Worm (Caenorhabditis elegans) whole organism, early embryonic: ENCODE data around the gene srv-34.
"Not testable (repeated sequence)": the region's sequence is repeated elsewhere in the genome, so short reads cannot be mapped to it uniquely, and the experiment has no call there.

Experiments
- B0310.2 ChIP-seq: sonication (generic microtip); optimal IDR thresholded peaks from 2 replicates; lab custom pipeline; 2016; ENCODE audit warnings: mild to moderate bottlenecking, missing genetic modification characterization, missing compliant biosample characterization
- F13C5.2 ChIP-seq: sonication (generic microtip); optimal IDR thresholded peaks from 2 replicates; lab custom pipeline; 2017; ENCODE audit warnings: mild to moderate bottlenecking, missing genetic modification characterization, inconsistent platforms, missing compliant biosample characterization
- aly-1 ChIP-seq: sonication (generic microtip); optimal IDR thresholded peaks from 2 replicates; lab custom pipeline; 2016; ENCODE audit warnings: missing genetic modification characterization, missing compliant biosample characterization
- ama-1 ChIP-seq: fragments of 150-350 bp; optimal IDR thresholded peaks from 2 replicates; lab custom pipeline; 2014
- ceh-13 ChIP-seq: fragments of 200-800 bp; sonication (Bioruptor generic); optimal IDR thresholded peaks from 2 replicates; lab custom pipeline; 2018; ENCODE audit warnings: mild to moderate bottlenecking, missing genetic modification characterization, missing compliant biosample characterization
- ceh-36 ChIP-seq: sonication (generic microtip); optimal IDR thresholded peaks from 2 replicates; lab custom pipeline; 2016; ENCODE audit warnings: missing genetic modification characterization, inconsistent platforms, missing compliant biosample characterization
- ets-7 ChIP-seq: sonication (generic microtip); optimal IDR thresholded peaks from 2 replicates; lab custom pipeline; 2016; ENCODE audit warnings: missing genotype, missing genetic modification characterization, missing compliant biosample characterization
- flt-1 ChIP-seq: fragments of 200-800 bp; sonication (Bioruptor generic); IDR thresholded peaks from 2 replicates; pipeline ENCODE4 v1.3.6; 2022; ENCODE audit warnings: missing genetic modification characterization, missing compliant biosample characterization
- hmbx-1 ChIP-seq: sonication (generic microtip); optimal IDR thresholded peaks from 2 replicates; lab custom pipeline; 2016; ENCODE audit warnings: mild to moderate bottlenecking, missing genetic modification characterization, missing compliant biosample characterization
- hmg-4 ChIP-seq: fragments of 200-800 bp; sonication (Bioruptor generic); optimal IDR thresholded peaks from 2 replicates; lab custom pipeline; 2018; ENCODE audit warnings: mild to moderate bottlenecking, missing genetic modification characterization, missing compliant biosample characterization
- hnd-1 ChIP-seq: sonication (generic microtip); optimal IDR thresholded peaks from 2 replicates; lab custom pipeline; 2016; ENCODE audit warnings: missing genetic modification characterization, missing compliant biosample characterization
- pes-1 ChIP-seq: fragments of 200-800 bp; sonication (Bioruptor generic); IDR thresholded peaks from 2 replicates; pipeline ENCODE4 v1.3.6; 2022; ENCODE audit warnings: missing genetic modification reagents, missing genetic modification characterization, missing compliant biosample characterization
- scrt-1 ChIP-seq: fragments of 200-800 bp; sonication (Bioruptor generic); IDR thresholded peaks from 2 replicates; pipeline ENCODE4 v1.3.6; 2022; ENCODE audit warnings: missing genetic modification characterization, missing compliant biosample characterization
- sea-1 ChIP-seq: fragments of 200-800 bp; sonication (Bioruptor generic); conservative IDR thresholded peaks from 2 replicates; pipeline ENCODE4 v1.3.6; 2022; ENCODE audit warnings: missing genetic modification characterization, missing compliant biosample characterization
- tbx-11 ChIP-seq: fragments of 200-800 bp; sonication (Bioruptor generic); IDR thresholded peaks from 2 replicates; pipeline ENCODE4 v1.3.6; 2022; ENCODE audit warnings: missing genetic modification characterization, missing compliant biosample characterization
- tbx-37 ChIP-seq: fragments of 200-800 bp; sonication (Bioruptor generic); conservative IDR thresholded peaks from 2 replicates; pipeline ENCODE4 v1.3.6; 2022; ENCODE audit warnings: missing genetic modification reagents, missing genetic modification characterization, missing compliant biosample characterization
- tra-4 ChIP-seq: sonication (generic microtip); optimal IDR thresholded peaks from 2 replicates; lab custom pipeline; 2017; ENCODE audit warnings: missing genetic modification characterization, missing compliant biosample characterization

The srv-34 gene

DNA sequence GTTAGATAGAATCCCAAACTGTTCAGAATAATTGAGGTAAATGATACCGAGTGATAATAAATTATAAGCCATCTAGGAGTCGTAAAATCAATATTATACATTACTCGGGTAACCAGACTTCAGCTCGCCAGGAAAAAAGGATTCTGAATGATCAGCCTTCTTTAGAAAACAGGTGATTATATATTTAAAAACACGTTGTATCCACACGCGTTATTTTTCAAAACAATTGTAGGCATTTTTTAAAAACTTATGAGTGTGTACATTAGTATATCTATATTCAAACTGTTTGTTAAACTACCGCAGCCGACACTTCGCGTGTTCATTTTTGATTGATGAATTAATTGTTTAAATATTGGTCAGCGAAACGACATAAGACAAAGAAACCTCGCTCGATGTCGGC lies 13.7 kb upstream of the srv-34 start, which contains the start of gene sri-65:
sri-65 (minus strand) TSS at position 101 of the 400 bp plus-strand sequence.
- TF ChIP-seq tbx-11 (GFP tag; lab: Robert Waterston, UW) (no peak), ceh-13 (GFP tag; lab: Kevin White, UChicago) (no peak), pes-1 (GFP tag; lab: Robert Waterston, UW) (no peak), aly-1 (tag; lab: Kevin White, UChicago) (no peak), scrt-1 (GFP tag; lab: Robert Waterston, UW) (no peak), hmbx-1 (no peak), tra-4 (tag; lab: Kevin White, UChicago) (no peak), F13C5.2 (tag; lab: Kevin White, UChicago) (no peak)

DNA sequence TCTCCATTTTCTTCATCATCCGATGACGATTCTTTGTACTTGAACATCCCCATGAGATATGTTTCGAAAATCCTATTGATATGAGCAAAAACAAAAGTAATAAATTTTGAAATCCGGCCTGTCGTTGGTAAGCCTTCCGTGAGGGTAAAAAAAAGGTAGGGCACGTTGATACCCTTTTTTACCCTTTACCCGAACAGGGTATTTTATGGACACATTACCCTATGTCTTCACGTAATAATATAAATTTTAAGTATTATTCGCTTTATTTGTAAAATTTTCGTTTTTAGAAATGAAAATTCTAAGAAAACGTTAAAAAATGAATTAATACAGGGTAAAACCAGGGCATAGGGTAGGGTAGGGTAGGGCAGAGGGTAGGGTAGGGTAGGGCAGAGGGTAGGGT lies 9.2 kb upstream of the srv-34 start, which contains the start of gene F13A7.7:
F13A7.7 (minus strand) TSS at position 101 of the 400 bp plus-strand sequence.
- TF ChIP-seq ceh-13 (GFP tag; lab: Kevin White, UChicago); pes-1 (GFP tag; lab: Robert Waterston, UW); aly-1 (tag; lab: Kevin White, UChicago): not testable (repeated sequence)

DNA sequence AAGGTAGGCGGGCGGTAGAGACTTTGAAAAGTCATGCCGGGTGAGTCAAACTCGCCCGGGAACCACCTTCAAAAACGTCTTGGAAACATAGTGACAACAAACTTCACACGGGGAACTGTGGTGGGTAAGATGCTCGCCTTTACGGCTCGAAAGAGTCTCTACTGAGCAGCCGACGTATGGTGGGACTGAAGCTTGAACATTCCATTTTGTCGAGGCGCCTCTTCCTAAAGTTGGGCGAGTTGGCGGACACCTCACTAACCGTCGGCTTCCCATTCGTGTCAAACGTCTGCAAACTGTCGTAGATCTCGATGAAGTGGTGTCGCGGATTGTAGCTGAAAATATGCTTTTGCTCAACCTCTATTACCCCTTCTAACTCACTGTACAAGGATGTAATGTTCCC lies 8.4 kb upstream of the srv-34 start:
- TF ChIP-seq flt-1 (GFP tag; lab: Robert Waterston, UW) = no peak
- TF ChIP-seq sea-1 (GFP tag; lab: Robert Waterston, UW) = no peak
- no peak for TF ChIP-seq pes-1 (GFP tag; lab: Robert Waterston, UW)
- no peak for TF ChIP-seq ama-1 (lab: Kevin White, UChicago)
- TF ChIP-seq F13C5.2 (tag; lab: Kevin White, UChicago) = no peak
- TF ChIP-seq ceh-36 (tag; lab: Kevin White, UChicago) = no peak
- no peak for TF ChIP-seq ets-7 (tag; lab: Kevin White, UChicago)
- no peak for TF ChIP-seq hnd-1 (tag; lab: Kevin White, UChicago)
- TF ChIP-seq tbx-11 (GFP tag; lab: Robert Waterston, UW) = no peak
- no peak for TF ChIP-seq ceh-13 (GFP tag; lab: Kevin White, UChicago)
- TF ChIP-seq B0310.2 = no peak
- no peak for TF ChIP-seq tra-4 (tag; lab: Kevin White, UChicago)

DNA sequence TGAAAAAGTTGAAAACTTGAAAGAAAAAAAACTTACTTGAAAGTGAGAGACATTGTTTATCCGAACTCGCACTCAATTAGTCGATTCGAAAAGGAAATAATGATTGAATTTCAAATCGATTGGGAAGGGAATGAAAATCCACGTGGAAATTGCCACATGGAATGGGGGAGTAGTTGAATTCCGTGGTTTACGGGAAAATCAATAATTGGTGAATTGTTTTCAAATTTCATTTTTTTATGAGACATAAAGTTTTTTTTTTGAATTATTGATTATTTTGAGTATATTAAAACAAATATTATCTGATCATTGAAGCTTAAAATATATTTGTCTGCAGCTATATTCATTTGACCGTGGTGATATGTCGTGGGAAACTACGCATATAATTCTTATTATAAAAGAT lies 3.3 kb upstream of the srv-34 start, which contains the start of gene F13A7.1:
F13A7.1 (minus strand) TSS at position 101 of the 400 bp plus-strand sequence.
- TF ChIP-seq F13C5.2 (tag; lab: Kevin White, UChicago) = no peak
- TF ChIP-seq pes-1 (GFP tag; lab: Robert Waterston, UW) = no peak
- no peak for TF ChIP-seq aly-1 (tag; lab: Kevin White, UChicago)
- TF ChIP-seq tbx-11 (GFP tag; lab: Robert Waterston, UW) = no peak
- no peak for TF ChIP-seq flt-1 (GFP tag; lab: Robert Waterston, UW)
- no peak for TF ChIP-seq ets-7 (tag; lab: Kevin White, UChicago)
- TF ChIP-seq scrt-1 (GFP tag; lab: Robert Waterston, UW) = no peak
- no peak for TF ChIP-seq sea-1 (GFP tag; lab: Robert Waterston, UW)
- no peak for TF ChIP-seq ama-1 (lab: Kevin White, UChicago)
- TF ChIP-seq B0310.2 = no peak
- TF ChIP-seq hnd-1 (tag; lab: Kevin White, UChicago) = no peak
- no peak for TF ChIP-seq tra-4 (tag; lab: Kevin White, UChicago)
- no peak for TF ChIP-seq hmg-4 (GFP tag; lab: Kevin White, UChicago)
- no peak for TF ChIP-seq ceh-36 (tag; lab: Kevin White, UChicago)
- TF ChIP-seq hmbx-1 = no peak
- no peak for TF ChIP-seq ceh-13 (GFP tag; lab: Kevin White, UChicago)
- TF ChIP-seq tbx-37 = no peak

DNA sequence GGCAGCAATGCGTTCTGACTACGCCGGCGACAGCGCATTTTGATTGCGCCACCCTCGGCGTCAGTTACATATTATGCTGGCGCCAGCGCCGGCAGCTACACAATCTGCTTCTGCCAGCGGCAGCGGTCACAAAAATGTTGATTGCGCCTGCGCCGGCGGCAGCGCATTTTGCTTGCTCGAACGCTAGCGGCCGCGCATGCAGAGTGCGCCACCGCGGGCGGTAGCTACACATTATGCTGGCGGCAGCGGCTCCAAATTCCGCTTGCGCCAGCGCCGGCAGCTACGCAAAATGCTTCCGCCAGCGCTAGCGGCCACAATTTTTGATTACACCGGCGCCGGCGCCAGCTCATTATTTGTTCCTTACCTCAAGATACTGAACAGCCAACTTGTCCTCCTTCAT lies 2.6 kb upstream of the srv-34 start:
- TF ChIP-seq tbx-37 (no peak), ama-1 (lab: Kevin White, UChicago) (no peak), flt-1 (GFP tag; lab: Robert Waterston, UW) (no peak), hmbx-1 (no peak), B0310.2 (no peak), hnd-1 (tag; lab: Kevin White, UChicago) (no peak), F13C5.2 (tag; lab: Kevin White, UChicago) (no peak), sea-1 (GFP tag; lab: Robert Waterston, UW) (no peak), ets-7 (tag; lab: Kevin White, UChicago) (no peak), ceh-36 (tag; lab: Kevin White, UChicago) (no peak), aly-1 (tag; lab: Kevin White, UChicago) (no peak), pes-1 (GFP tag; lab: Robert Waterston, UW) (no peak), tra-4 (tag; lab: Kevin White, UChicago) (no peak)

DNA sequence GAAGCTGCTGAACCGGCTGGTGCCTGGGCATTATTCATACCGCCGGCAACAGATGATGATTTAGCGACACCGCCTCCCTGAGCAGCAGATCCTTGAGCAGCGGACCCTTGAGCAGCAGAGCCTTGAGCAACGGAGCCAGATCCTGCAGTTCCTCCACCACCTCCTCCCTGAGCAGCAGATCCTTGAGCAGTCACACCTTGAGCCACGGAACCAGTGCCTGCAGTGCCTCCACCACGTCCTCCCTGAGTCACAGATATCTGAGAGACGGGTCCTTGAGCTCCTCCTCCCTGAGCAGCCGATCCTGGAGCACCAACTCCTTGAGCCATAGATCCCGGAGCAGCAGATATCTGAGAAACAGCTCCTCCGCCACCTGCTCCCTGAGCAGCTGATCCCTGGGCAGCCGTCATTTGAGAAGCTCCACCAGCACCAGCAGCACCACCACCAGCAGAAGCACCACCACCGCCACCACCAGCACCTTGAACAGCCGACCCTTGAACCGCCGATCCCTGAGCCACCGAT lies 1.9 kb upstream of the srv-34 start:
- TF ChIP-seq tbx-11 (GFP tag; lab: Robert Waterston, UW) = no peak
- TF ChIP-seq scrt-1 (GFP tag; lab: Robert Waterston, UW) = no peak
- TF ChIP-seq ets-7 (tag; lab: Kevin White, UChicago) = no peak
- no peak for TF ChIP-seq F13C5.2 (tag; lab: Kevin White, UChicago)
- no peak for TF ChIP-seq pes-1 (GFP tag; lab: Robert Waterston, UW)
- TF ChIP-seq hmg-4 (GFP tag; lab: Kevin White, UChicago) = no peak
- no peak for TF ChIP-seq tra-4 (tag; lab: Kevin White, UChicago)
- no peak for TF ChIP-seq flt-1 (GFP tag; lab: Robert Waterston, UW)
- no peak for TF ChIP-seq aly-1 (tag; lab: Kevin White, UChicago)
- no peak for TF ChIP-seq ceh-13 (GFP tag; lab: Kevin White, UChicago)

DNA sequence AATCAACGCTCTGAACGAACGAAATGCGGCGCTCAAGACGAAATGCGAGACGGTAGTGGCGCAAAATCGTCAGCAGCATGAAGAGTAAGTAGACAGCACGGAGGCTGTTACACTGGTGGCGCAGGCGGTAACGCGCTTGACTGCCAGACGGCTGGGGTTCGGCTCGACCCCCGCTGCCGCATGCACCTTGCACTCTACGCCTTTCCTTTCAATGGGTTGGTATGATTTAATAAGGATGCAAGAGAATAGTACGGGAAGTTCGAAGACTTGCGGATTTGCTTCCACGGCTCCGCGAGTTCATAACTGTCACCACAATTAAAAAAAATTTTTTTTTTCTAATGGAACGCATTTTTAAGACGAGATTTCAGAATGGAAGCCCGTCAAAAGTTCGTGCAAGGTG lies 4.5 kb downstream of the srv-34 start:
- TF ChIP-seq scrt-1 (GFP tag; lab: Robert Waterston, UW) = peak; percentile 90
- TF ChIP-seq tra-4 (tag; lab: Kevin White, UChicago) = peak; percentile 61
- TF ChIP-seq B0310.2 = peak; percentile 57
- TF ChIP-seq tbx-37 = peak; percentile 52; the same call in 1 of the 2 replicates
- TF ChIP-seq ceh-36 (tag; lab: Kevin White, UChicago) = peak; percentile 76
- peak; percentile 75 for TF ChIP-seq sea-1 (GFP tag; lab: Robert Waterston, UW)
- peak; percentile 84 for TF ChIP-seq pes-1 (GFP tag; lab: Robert Waterston, UW)
- no peak for TF ChIP-seq hmbx-1
- peak; percentile 78 for TF ChIP-seq flt-1 (GFP tag; lab: Robert Waterston, UW)
- peak; percentile 39 for TF ChIP-seq ets-7 (tag; lab: Kevin White, UChicago)
- peak; percentile 43 for TF ChIP-seq ceh-13 (GFP tag; lab: Kevin White, UChicago)
- TF ChIP-seq tbx-11 (GFP tag; lab: Robert Waterston, UW) = peak; percentile 70
- peak; percentile 50 for TF ChIP-seq hnd-1 (tag; lab: Kevin White, UChicago)
- no peak for TF ChIP-seq ama-1 (lab: Kevin White, UChicago)
- peak; percentile 76 for TF ChIP-seq F13C5.2 (tag; lab: Kevin White, UChicago)
- peak; percentile 75 for TF ChIP-seq hmg-4 (GFP tag; lab: Kevin White, UChicago)
- TF ChIP-seq aly-1 (tag; lab: Kevin White, UChicago) = peak; percentile 89
